Fruit fly (Drosophila melanogaster): ENCODE data around the gene CG34148.
A peak's percentile ranks its signal among the peaks of the same experiment; 100 is the strongest.

Gene CG34148

DNA sequence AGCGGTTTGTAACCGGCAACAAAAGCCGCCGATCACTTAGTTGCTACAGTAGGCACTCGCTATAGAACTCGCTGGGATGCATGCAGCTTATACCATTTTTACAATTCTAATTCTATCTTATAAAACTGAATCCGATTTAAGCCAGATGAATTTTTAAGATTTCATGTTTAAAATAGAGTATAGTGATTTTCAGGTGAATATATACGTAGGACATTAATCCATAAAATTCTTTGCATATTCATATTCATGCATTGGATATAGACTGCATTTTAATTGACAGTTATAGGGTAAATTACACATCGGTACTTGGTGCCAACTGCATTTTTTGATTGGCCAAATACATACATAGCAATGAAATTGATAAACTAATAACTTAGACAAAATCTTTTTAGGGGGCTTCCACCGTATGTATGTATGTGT, 9.1 kb upstream of the CG34148 start (continued):
- TF ChIP-seq Eip75B (GFP tag; optimal IDR thresholded peaks at IDR 0.05) = peak; percentile 8
- TF ChIP-seq CG3032 (tag; optimal IDR thresholded peaks at IDR 0.05) = peak; percentile 45
- peak; percentile 17 for TF ChIP-seq OdsH (GFP tag; optimal IDR thresholded peaks at IDR 0.05)
- TF ChIP-seq Blimp-1 (GFP tag; optimal IDR thresholded peaks at IDR 0.05) = peak; percentile 19
- TF ChIP-seq Gug (GFP tag; IDR thresholded peaks at IDR 0.05) = peak; percentile 29; the same call in 1 of the 2 replicates

DNA sequence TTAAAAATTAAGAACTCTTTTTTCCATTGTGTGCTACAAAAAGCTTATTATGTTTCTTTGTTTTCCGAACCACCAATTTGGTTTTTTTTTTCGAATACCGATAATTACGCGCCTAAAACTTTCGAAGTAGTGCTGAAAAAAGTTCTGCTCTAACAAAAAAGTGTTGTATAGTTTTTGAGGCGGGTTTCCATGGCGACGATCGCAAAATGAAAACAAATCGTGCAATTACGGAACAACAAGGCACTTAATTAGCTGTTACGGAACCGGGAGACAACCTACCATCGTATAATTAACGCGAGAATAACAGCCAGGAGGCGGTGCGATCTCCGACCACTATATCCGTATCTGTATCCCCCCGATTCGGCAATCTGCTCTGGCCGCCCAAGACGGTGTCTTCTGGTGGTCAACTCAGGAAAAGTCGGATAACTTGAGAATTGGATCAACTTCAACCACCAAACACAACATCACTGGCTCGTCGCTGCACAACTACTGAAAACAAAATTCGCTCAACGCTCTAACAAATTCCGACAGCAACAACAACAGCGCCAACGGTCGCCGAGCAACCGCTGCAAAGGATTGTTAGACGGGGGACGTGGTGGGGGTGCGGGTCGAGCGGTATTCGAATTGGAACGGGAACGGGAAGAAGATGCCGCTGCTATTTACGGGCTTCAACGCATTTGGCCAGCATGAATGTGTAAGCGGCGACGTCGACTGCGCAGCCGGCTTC, 8.5 kb upstream of the CG34148 start, which contains the start of the genes CG6678 and dnd:
CG6678 (plus strand) TSS at position 169 of the 727 bp plus-strand sequence.
dnd (minus strand) TSS at position 495 of the 727 bp plus-strand sequence.
- no peak for TF ChIP-seq pdm3 (GFP tag; optimal IDR thresholded peaks at IDR 0.05)
- peak; percentile 1 for TF ChIP-seq vri (GFP tag; optimal IDR thresholded peaks at IDR 0.05)
- no peak for TF ChIP-seq CG10631 (GFP tag; optimal IDR thresholded peaks at IDR 0.05)

DNA sequence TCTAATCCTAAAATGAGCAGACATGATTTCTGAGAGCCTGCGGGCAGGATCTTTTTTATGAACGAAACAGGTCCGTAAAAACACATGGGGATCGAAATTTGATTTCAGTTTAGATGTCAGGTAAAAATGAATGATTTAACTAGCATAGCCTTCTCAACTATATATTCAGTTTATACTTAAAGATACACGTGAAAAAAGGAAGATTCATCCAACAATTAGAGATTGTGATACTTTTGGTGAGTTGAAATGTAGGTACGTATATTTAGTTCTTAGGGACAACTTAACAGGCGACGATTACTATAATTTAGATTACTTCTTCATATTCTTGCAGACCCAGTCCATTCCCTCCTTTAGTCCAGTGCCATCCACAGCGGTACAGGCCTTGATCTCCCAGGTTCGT, 7.0 kb upstream of the CG34148 start, which contains the start of gene CG17819:
CG17819 (minus strand) TSS at position 101 of the 400 bp plus-strand sequence.
- no peak for TF ChIP-seq vri (GFP tag; optimal IDR thresholded peaks at IDR 0.05)
- TF ChIP-seq dsx (GFP tag; optimal IDR thresholded peaks at IDR 0.05; ENCODE audit: poor library complexity, severe bottlenecking) = no peak
- no peak for TF ChIP-seq CG11762 (GFP tag; optimal IDR thresholded peaks at IDR 0.05; ENCODE audit: insufficient read depth)
- no peak for TF ChIP-seq CG11294 (GFP tag; IDR thresholded peaks at IDR 0.05)
- no peak for TF ChIP-seq CG10631 (GFP tag; optimal IDR thresholded peaks at IDR 0.05)
- TF ChIP-seq cyc (GFP tag; optimal IDR thresholded peaks at IDR 0.05) = no peak
- TF ChIP-seq CG6854 (GFP tag; optimal IDR thresholded peaks at IDR 0.05) = no peak

DNA sequence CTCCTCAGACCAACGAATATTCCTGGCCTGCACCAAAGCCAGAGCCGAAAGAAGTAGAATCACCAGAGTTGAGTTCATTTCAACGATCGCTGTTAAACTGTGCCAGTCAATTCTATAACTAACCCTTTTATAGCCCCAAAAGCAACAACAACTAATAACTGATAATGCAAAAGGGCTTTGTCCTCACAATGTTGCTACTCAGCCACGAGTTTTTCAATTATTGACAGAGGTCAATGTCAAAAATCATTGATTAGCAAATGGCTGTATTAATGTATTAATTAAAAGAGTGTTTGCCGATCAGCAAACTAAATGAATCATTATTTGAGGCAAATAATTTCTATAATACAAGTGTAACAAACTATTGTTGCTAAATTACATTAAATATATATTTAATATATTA, 5.9 kb upstream of the CG34148 start, which contains the start of gene fit:
fit (minus strand) TSS at position 101 of the 400 bp plus-strand sequence.
- TF ChIP-seq dac (GFP tag; optimal IDR thresholded peaks at IDR 0.05) (no peak), Sox14 (GFP tag; optimal IDR thresholded peaks at IDR 0.05) (no peak), topi (GFP tag; optimal IDR thresholded peaks at IDR 0.05) (no peak), ss (GFP tag; optimal IDR thresholded peaks at IDR 0.05) (no peak), CG10631 (GFP tag; optimal IDR thresholded peaks at IDR 0.05) (no peak), Ets96B (tag; optimal IDR thresholded peaks at IDR 0.05) (no peak), CG4318 (GFP tag; optimal IDR thresholded peaks at IDR 0.05) (no peak)

DNA sequence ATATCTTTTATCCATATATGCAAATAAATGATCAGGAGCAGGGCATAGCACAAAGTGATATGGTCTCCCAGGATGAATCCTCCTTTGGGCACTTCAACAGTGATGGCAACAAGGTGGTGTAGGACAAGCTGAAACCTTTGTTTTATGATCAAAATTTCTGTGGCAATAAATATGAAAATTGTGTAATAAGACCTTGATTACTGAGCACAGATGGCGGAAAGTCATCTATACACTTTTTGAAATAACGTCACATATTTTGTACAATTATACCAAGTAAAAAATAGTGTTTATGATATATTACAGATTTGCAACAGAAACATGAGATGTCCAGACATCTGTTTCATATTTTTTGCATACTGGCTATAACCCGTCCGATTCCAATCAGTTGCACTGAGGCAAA, 2.0 kb upstream of the CG34148 start, which contains the start of gene CG31465:
CG31465 (plus strand) TSS at position 301 of the 400 bp plus-strand sequence.
- no peak for TF ChIP-seq Sox15 (GFP tag; optimal IDR thresholded peaks at IDR 0.05)
- TF ChIP-seq Eip78C (GFP tag) = no peak
- TF ChIP-seq CG3032 (tag; optimal IDR thresholded peaks at IDR 0.05) = no peak
- TF ChIP-seq CG8119 (GFP tag; IDR thresholded peaks at IDR 0.05) = no peak
- no peak for TF ChIP-seq CG8632 (GFP tag; optimal IDR thresholded peaks at IDR 0.05)
- no peak for TF ChIP-seq CG31627 (GFP tag; optimal IDR thresholded peaks at IDR 0.05)
- TF ChIP-seq Eip93F (GFP tag; optimal IDR thresholded peaks at IDR 0.05) = no peak
- no peak for TF ChIP-seq CG4318 (GFP tag; optimal IDR thresholded peaks at IDR 0.05)
- no peak for TF ChIP-seq CG9139 (GFP tag; optimal IDR thresholded peaks at IDR 0.05)
- TF ChIP-seq esn (GFP tag; optimal IDR thresholded peaks at IDR 0.05) = no peak
- TF ChIP-seq CG16779 (tag; optimal IDR thresholded peaks at IDR 0.05) = no peak
- TF ChIP-seq CG6276 (GFP tag; optimal IDR thresholded peaks at IDR 0.05) = no peak
- no peak for TF ChIP-seq CG15336 (GFP tag; IDR thresholded peaks at IDR 0.05)
- TF ChIP-seq CG11762 (GFP tag; optimal IDR thresholded peaks at IDR 0.05; ENCODE audit: insufficient read depth) = no peak
- TF ChIP-seq OdsH (GFP tag; optimal IDR thresholded peaks at IDR 0.05) = no peak
- TF ChIP-seq Ets96B (tag; optimal IDR thresholded peaks at IDR 0.05) = no peak
